Worm (Caenorhabditis elegans): ENCODE results near the gene mop-25.1.

ce11 chrX:4010383-4010782 lies 1.6 kb upstream of the mop-25.1 start:
- TF ChIP-seq lsy-2 (tag; optimal IDR thresholded peaks at IDR 0.05) (no peak), attf-4 (tag; optimal IDR thresholded peaks at IDR 0.05) (no peak), nhr-10 (tag; optimal IDR thresholded peaks at IDR 0.05) (no peak), fos-1 (tag; optimal IDR thresholded peaks at IDR 0.05) (no peak), daf-16 (GFP tag; optimal IDR thresholded peaks at IDR 0.05) (no peak), daf-16 (tag; optimal IDR thresholded peaks at IDR 0.05) (no peak)

Data from whole organism, L4 larva.